Fruit fly (Drosophila melanogaster): ENCODE measurements around the gene CG13042.

dm6 chr3L:16305820-16306650, 2.2 kb downstream of the CG13042 start, which contains the start of the genes CG13043 and CG13063:
- TF ChIP-seq CG8478 (optimal IDR thresholded peaks at IDR 0.05) = no peak
- TF ChIP-seq CTCF (optimal IDR thresholded peaks at IDR 0.05) = no peak
